Fruit fly (Drosophila melanogaster) whole organism: ENCODE data around the gene CG3168.

Experiments used
- CG8478 ChIP-seq: fragments of >200 bp; optimal IDR thresholded peaks from 2 replicates; lab custom pipeline; 2018; ENCODE audit warnings: inconsistent platforms
- Dll ChIP-seq: fragments of >200 bp; optimal IDR thresholded peaks from 2 replicates; lab custom pipeline; 2017
- EcR ChIP-seq, 2 experiments: fragments of >200 bp; optimal IDR thresholded peaks; 2 replicates each; lab custom pipeline; 2017; ENCODE audit warnings: missing biosample characterization in 2 of 2, missing genetic modification characterization in 2 of 2, missing genetic modification reagents in 2 of 2
- pan ChIP-seq: fragments of >200 bp; optimal IDR thresholded peaks from 2 replicates; lab custom pipeline; 2017
- psq ChIP-seq: fragments of >200 bp; optimal IDR thresholded peaks from 2 replicates; lab custom pipeline; 2017
- usp ChIP-seq: fragments of >200 bp; optimal IDR thresholded peaks from 2 replicates; lab custom pipeline; 2017; ENCODE audit warnings: missing biosample characterization, missing genetic modification characterization, mixed read lengths

DNA sequence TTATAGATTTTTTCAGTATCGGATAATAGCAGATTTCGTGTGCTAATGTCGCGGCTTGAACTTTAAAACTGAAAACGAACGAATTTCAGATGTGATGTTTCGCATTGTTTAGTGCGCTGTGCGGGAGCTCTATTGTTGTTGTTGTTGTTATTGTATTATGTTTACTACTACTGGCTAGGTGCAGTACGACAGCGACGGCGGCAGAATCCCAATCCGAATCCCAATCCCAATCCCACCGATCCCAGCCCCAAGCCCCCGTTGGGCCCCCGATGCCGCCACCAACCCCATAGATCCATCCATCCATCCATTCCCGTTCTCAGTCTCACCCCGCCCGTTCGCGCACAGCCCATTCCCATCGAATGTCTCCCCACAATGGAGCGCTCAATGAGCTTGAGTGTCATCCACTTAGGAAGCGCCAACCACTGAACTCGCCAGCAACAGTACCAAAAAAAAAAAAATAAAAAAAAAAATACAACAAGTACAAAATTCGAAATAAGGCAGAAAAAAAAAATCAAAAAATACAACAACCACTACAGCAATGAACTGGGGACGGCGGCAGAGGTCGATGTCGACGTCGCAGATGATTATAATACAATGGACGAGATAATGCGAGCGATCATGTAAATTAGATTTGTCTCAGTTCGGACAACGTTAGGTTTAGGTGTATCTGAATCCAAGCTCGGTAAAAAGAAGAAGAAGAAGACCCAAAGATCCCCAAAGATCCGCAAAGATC lies at the start of gene CG3168:
- TF ChIP-seq psq = no peak
- TF ChIP-seq CG8478 (lab: Kevin White, UChicago) = no peak
- no peak for TF ChIP-seq pan (lab: Kevin White, UChicago)
- TF ChIP-seq EcR (GFP tag; optimal IDR thresholded peaks at IDR 0.05; lab: Kevin White, UChicago) = no peak
- TF ChIP-seq Dll (lab: Kevin White, UChicago) = no peak
- no peak for TF ChIP-seq usp (GFP tag; lab: Kevin White, UChicago)
